Worm (Caenorhabditis elegans): ENCODE measurements around the gene C54F6.17.

- TF ChIP-seq pha-4 (tag; optimal IDR thresholded peaks at IDR 0.05) (no peak), ama-1 (optimal IDR thresholded peaks at IDR 0.05) (no peak), tbx-2 (tag; optimal IDR thresholded peaks at IDR 0.05) (no peak), nhr-12 (tag; optimal IDR thresholded peaks at IDR 0.05) (no peak), nhr-11 (tag; optimal IDR thresholded peaks at IDR 0.05) (no peak), fkh-10 (GFP tag; optimal IDR thresholded peaks at IDR 0.05) (no peak), unc-62 (GFP tag; optimal IDR thresholded peaks at IDR 0.05) (no peak), ZK546.5 (tag; optimal IDR thresholded peaks at IDR 0.05) (no peak), nhr-25 (tag; optimal IDR thresholded peaks at IDR 0.05) (no peak), snpc-4 (tag; optimal IDR thresholded peaks at IDR 0.05) (no peak), ztf-11 (tag; optimal IDR thresholded peaks at IDR 0.05) (no peak)
Observed at ce11 chrV:7524447-7524846, 2.8 kb upstream of the C54F6.17 start, which contains the start of gene C54F6.20.

Data from whole organism, L3 larva.